Worm (Caenorhabditis elegans) whole organism, early embryonic: ENCODE results near the gene pap-2.

ENCODE experiments used
- B0310.2 ChIP-seq: sonication (generic microtip); optimal IDR thresholded peaks from 2 replicates; lab custom pipeline; 2016; ENCODE audit warnings: mild to moderate bottlenecking, missing genetic modification characterization, missing compliant biosample characterization
- F13C5.2 ChIP-seq: sonication (generic microtip); optimal IDR thresholded peaks from 2 replicates; lab custom pipeline; 2017; ENCODE audit warnings: mild to moderate bottlenecking, missing genetic modification characterization, inconsistent platforms, missing compliant biosample characterization
- aly-1 ChIP-seq: sonication (generic microtip); optimal IDR thresholded peaks from 2 replicates; lab custom pipeline; 2016; ENCODE audit warnings: missing genetic modification characterization, missing compliant biosample characterization
- ama-1 ChIP-seq: fragments of 150-350 bp; optimal IDR thresholded peaks from 2 replicates; lab custom pipeline; 2014
- ceh-13 ChIP-seq: fragments of 200-800 bp; sonication (Bioruptor generic); optimal IDR thresholded peaks from 2 replicates; lab custom pipeline; 2018; ENCODE audit warnings: mild to moderate bottlenecking, missing genetic modification characterization, missing compliant biosample characterization
- ceh-36 ChIP-seq: sonication (generic microtip); optimal IDR thresholded peaks from 2 replicates; lab custom pipeline; 2016; ENCODE audit warnings: missing genetic modification characterization, inconsistent platforms, missing compliant biosample characterization
- ets-7 ChIP-seq: sonication (generic microtip); optimal IDR thresholded peaks from 2 replicates; lab custom pipeline; 2016; ENCODE audit warnings: missing genotype, missing genetic modification characterization, missing compliant biosample characterization
- flt-1 ChIP-seq: fragments of 200-800 bp; sonication (Bioruptor generic); IDR thresholded peaks from 2 replicates; pipeline ENCODE4 v1.3.6; 2022; ENCODE audit warnings: missing genetic modification characterization, missing compliant biosample characterization
- hmbx-1 ChIP-seq: sonication (generic microtip); optimal IDR thresholded peaks from 2 replicates; lab custom pipeline; 2016; ENCODE audit warnings: mild to moderate bottlenecking, missing genetic modification characterization, missing compliant biosample characterization
- hmg-4 ChIP-seq: fragments of 200-800 bp; sonication (Bioruptor generic); optimal IDR thresholded peaks from 2 replicates; lab custom pipeline; 2018; ENCODE audit warnings: mild to moderate bottlenecking, missing genetic modification characterization, missing compliant biosample characterization
- hnd-1 ChIP-seq: sonication (generic microtip); optimal IDR thresholded peaks from 2 replicates; lab custom pipeline; 2016; ENCODE audit warnings: missing genetic modification characterization, missing compliant biosample characterization
- pes-1 ChIP-seq: fragments of 200-800 bp; sonication (Bioruptor generic); IDR thresholded peaks from 2 replicates; pipeline ENCODE4 v1.3.6; 2022; ENCODE audit warnings: missing genetic modification reagents, missing genetic modification characterization, missing compliant biosample characterization
- scrt-1 ChIP-seq: fragments of 200-800 bp; sonication (Bioruptor generic); IDR thresholded peaks from 2 replicates; pipeline ENCODE4 v1.3.6; 2022; ENCODE audit warnings: missing genetic modification characterization, missing compliant biosample characterization
- sea-1 ChIP-seq: fragments of 200-800 bp; sonication (Bioruptor generic); conservative IDR thresholded peaks from 2 replicates; pipeline ENCODE4 v1.3.6; 2022; ENCODE audit warnings: missing genetic modification characterization, missing compliant biosample characterization
- tbx-11 ChIP-seq: fragments of 200-800 bp; sonication (Bioruptor generic); IDR thresholded peaks from 2 replicates; pipeline ENCODE4 v1.3.6; 2022; ENCODE audit warnings: missing genetic modification characterization, missing compliant biosample characterization
- tbx-37 ChIP-seq: fragments of 200-800 bp; sonication (Bioruptor generic); conservative IDR thresholded peaks from 2 replicates; pipeline ENCODE4 v1.3.6; 2022; ENCODE audit warnings: missing genetic modification reagents, missing genetic modification characterization, missing compliant biosample characterization
- tra-4 ChIP-seq: sonication (generic microtip); optimal IDR thresholded peaks from 2 replicates; lab custom pipeline; 2017; ENCODE audit warnings: missing genetic modification characterization, missing compliant biosample characterization

Gene pap-2

ce11 chrII:9609296-9609695 is at the start of gene pap-2:
pap-2 (minus strand) TSS chrII:9609396.
- no peak for TF ChIP-seq tbx-37 (GFP tag; lab: Robert Waterston, UW)
- no peak for TF ChIP-seq pes-1 (GFP tag; lab: Robert Waterston, UW)
- TF ChIP-seq hmg-4, result no peak
- no peak for TF ChIP-seq F13C5.2
- TF ChIP-seq B0310.2, result no peak
- no peak for TF ChIP-seq aly-1 (tag; lab: Kevin White, UChicago)
- no peak for TF ChIP-seq scrt-1 (GFP tag; lab: Robert Waterston, UW)
- TF ChIP-seq hmbx-1 (tag; lab: Kevin White, UChicago), result no peak
- TF ChIP-seq flt-1, result no peak
- TF ChIP-seq tbx-11 (GFP tag; lab: Robert Waterston, UW), result no peak
- no peak for TF ChIP-seq tra-4 (tag; lab: Kevin White, UChicago)
- TF ChIP-seq ceh-36, result no peak
- TF ChIP-seq ets-7 (tag; lab: Kevin White, UChicago), result no peak

DNA sequence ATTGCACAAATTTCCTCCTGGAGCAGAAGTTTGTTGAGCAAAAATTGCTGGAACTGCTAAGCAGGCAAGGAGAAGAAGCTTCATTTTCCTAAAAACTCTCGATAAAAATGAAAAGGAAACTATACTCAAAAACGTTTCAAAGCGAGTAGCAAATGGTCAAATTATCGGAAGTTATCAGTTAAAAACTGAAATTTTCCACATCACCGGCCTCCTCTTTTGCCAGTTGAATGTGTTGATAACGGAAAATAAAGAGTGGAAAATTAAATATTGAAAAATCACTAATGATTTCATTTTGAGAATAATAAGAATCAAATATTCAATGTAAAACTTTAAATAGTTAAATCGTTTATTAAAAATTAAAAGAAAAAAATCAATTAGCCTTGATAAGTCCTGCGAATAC is 49.7 kb upstream of the pap-2 start, which contains the start of gene ZK1320.2:
ZK1320.2 (minus strand) TSS at position 88 of the 400 bp plus-strand sequence.
- no peak for TF ChIP-seq sea-1
- no peak for TF ChIP-seq ets-7 (tag; lab: Kevin White, UChicago)
- TF ChIP-seq flt-1, result no peak
- no peak for TF ChIP-seq scrt-1 (GFP tag; lab: Robert Waterston, UW)
- no peak for TF ChIP-seq ama-1 (lab: Kevin White, UChicago)
- TF ChIP-seq tbx-37 (GFP tag; lab: Robert Waterston, UW), result no peak

DNA sequence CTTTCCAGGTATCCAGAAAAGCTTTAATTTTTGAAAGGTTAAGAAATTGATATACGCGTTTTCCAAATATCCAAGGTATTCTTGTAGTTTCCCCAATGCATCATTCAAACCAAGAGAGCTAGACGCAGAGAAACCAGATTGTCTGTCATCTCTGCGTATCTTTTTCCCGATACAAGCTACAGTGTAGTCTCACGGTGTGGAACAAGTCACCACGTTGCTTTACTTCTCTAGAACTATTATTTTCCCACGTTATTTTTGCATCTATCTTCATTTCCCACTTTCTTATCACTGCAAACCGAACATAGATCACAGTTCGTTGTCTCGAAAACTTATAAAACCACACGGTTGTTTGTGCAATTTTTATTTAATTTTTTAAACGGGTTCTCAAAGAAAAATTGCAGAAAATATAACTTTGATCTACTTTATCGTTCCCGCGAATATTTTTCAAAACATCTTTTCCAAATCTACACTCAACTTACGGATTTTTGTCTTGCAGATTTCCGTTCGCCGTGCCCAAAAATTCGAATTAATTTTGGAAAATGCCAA is 47.1 kb upstream of the pap-2 start, which contains the start of gene gstk-1:
gstk-1 (plus strand) TSS at position 496 of the 546 bp plus-strand sequence.
- TF ChIP-seq ceh-13 (GFP tag; lab: Kevin White, UChicago) (no peak), tbx-37 (GFP tag; lab: Robert Waterston, UW) (no peak), tbx-11 (GFP tag; lab: Robert Waterston, UW) (no peak), F13C5.2 (no peak), ets-7 (tag; lab: Kevin White, UChicago) (no peak), tra-4 (tag; lab: Kevin White, UChicago) (no peak), aly-1 (tag; lab: Kevin White, UChicago) (no peak), sea-1 (no peak), ama-1 (lab: Kevin White, UChicago) (no peak), hmbx-1 (tag; lab: Kevin White, UChicago) (no peak), ceh-36 (no peak), flt-1 (no peak), B0310.2 (no peak), hmg-4 (no peak)

DNA sequence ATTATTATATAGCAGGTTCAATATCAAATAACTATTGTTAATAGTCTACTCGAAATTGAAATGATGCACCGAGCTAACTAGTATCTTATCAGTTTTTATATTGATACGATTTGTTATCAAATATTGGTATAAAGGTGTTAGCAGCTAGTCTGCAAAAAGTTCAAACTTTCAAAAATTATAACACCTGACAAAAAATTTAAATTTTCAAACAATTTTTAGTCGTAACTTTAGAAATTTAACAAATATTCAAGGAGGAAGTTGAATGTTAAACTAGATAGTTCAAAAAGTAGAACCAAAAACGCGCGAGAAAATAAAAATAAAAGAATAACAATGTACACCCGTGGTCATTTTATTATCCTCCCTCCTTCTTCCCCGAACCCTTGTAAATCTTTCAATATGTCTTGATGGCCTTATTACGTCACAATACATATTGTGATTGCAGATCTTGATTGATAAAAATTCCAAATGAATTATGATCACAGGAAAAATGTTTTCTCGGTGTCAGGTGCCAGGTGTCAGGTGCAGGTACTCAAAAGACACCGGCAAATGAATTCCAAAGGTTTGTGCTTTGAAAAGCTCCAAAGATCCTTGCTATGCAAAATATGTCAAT is 46.4 kb upstream of the pap-2 start, which contains the start of gene ZK1307.1:
ZK1307.1 (minus strand) TSS at position 51 of the 610 bp plus-strand sequence.
- TF ChIP-seq scrt-1 (GFP tag; lab: Robert Waterston, UW) (no peak), B0310.2 (no peak), tra-4 (tag; lab: Kevin White, UChicago) (no peak), aly-1 (tag; lab: Kevin White, UChicago) (no peak), tbx-37 (GFP tag; lab: Robert Waterston, UW) (no peak), tbx-11 (GFP tag; lab: Robert Waterston, UW) (no peak), pes-1 (GFP tag; lab: Robert Waterston, UW) (no peak)

- TF ChIP-seq tra-4 (tag; lab: Kevin White, UChicago) (no peak), ceh-36 (no peak), B0310.2 (no peak), scrt-1 (GFP tag; lab: Robert Waterston, UW) (no peak), hnd-1 (no peak), pes-1 (GFP tag; lab: Robert Waterston, UW) (no peak), hmbx-1 (tag; lab: Kevin White, UChicago) (no peak), flt-1 (no peak)
These were observed 44.5 kb upstream of the pap-2 start, which contains the start of gene ZK1307.2 for ce11 chrII:9653679-9654078. ZK1307.2 (minus strand) TSS chrII:9653952.

DNA sequence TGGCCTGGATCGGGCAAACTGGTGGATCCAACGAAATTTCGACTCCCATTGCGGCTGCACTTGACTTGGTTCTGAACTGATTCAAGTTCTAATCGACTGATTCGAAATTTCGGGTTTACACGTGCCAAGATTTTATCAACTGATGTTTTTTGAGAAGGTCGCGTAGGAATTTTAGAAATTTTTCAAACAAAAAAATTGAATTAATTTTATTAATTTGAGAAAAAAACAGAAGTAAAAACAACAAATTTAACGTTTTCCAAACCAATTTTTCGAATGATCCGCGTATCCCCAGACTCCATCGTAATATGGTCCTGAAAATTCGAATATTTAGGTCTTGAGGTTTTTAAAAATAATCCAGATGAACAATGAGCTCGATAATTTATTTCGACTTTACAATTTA is 43.7 kb upstream of the pap-2 start, which contains the start of gene ZK1307.3:
ZK1307.3 (minus strand) TSS at position 101 of the 400 bp plus-strand sequence.
- TF ChIP-seq tbx-11 (GFP tag; lab: Robert Waterston, UW), result no peak
- TF ChIP-seq flt-1, result no peak
- no peak for TF ChIP-seq tra-4 (tag; lab: Kevin White, UChicago)
- no peak for TF ChIP-seq tbx-37 (GFP tag; lab: Robert Waterston, UW)
- TF ChIP-seq F13C5.2, result no peak
- TF ChIP-seq aly-1 (tag; lab: Kevin White, UChicago), result no peak
- no peak for TF ChIP-seq sea-1
- TF ChIP-seq ets-7 (tag; lab: Kevin White, UChicago), result no peak
- TF ChIP-seq ceh-36, result no peak
- TF ChIP-seq scrt-1 (GFP tag; lab: Robert Waterston, UW), result no peak
- no peak for TF ChIP-seq hmg-4
- TF ChIP-seq B0310.2, result no peak
- TF ChIP-seq ama-1 (lab: Kevin White, UChicago), result no peak
- no peak for TF ChIP-seq pes-1 (GFP tag; lab: Robert Waterston, UW)
- TF ChIP-seq hnd-1, result no peak
- TF ChIP-seq hmbx-1 (tag; lab: Kevin White, UChicago), result no peak
- no peak for TF ChIP-seq ceh-13 (GFP tag; lab: Kevin White, UChicago)

DNA sequence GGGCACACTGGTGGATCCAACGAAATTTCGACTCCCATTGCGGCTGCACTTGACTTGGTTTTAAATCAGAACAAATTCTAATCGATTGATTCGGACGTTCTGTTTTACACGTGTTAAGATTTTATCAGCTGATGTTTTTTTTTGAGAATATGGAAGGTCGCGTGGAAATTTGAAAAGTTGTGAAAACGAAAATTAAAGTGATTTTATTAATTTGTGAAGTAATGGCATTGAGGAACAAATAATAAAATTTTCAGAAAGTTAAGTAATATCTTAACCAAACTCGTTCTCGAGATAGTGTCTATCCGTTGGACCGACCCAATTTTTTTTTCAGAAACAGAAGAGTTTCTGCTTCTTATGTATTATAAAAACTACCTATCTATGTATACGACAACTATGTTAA is 42.5 kb upstream of the pap-2 start, which contains the start of gene ZK1307.4:
ZK1307.4 (minus strand) TSS at position 101 of the 400 bp plus-strand sequence.
- no peak for TF ChIP-seq sea-1
- TF ChIP-seq tbx-11 (GFP tag; lab: Robert Waterston, UW), result no peak
- no peak for TF ChIP-seq ets-7 (tag; lab: Kevin White, UChicago)

DNA sequence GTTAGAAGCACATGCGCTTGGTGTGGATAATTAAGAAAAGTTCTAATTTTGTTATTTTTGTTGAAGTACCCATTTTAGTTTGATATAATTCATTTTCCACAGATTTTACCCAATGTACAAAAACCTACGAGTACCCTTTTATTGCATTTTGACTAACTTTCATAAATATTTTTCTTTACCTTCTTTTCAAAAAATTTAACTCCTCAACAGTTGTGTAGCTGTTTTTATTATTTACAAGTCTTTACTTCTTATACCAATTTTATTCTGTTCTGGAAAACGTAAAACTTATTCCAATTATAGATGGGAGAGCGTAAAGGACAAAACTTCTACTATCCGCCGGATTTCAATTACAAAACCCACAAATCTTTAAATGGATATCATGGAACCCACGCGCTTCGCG is 40.0 kb upstream of the pap-2 start, which contains the start of gene ZK1307.9:
ZK1307.9 (plus strand) TSS at position 301 of the 400 bp plus-strand sequence.
- TF ChIP-seq F13C5.2 (no peak), tbx-11 (GFP tag; lab: Robert Waterston, UW) (no peak), tra-4 (tag; lab: Kevin White, UChicago) (no peak), flt-1 (no peak), ets-7 (tag; lab: Kevin White, UChicago) (no peak), pes-1 (GFP tag; lab: Robert Waterston, UW) (no peak), hmg-4 (no peak), ama-1 (lab: Kevin White, UChicago) (no peak), aly-1 (tag; lab: Kevin White, UChicago) (no peak), hnd-1 (no peak), tbx-37 (GFP tag; lab: Robert Waterston, UW) (no peak), sea-1 (no peak), scrt-1 (GFP tag; lab: Robert Waterston, UW) (no peak), ceh-13 (GFP tag; lab: Kevin White, UChicago) (no peak), hmbx-1 (tag; lab: Kevin White, UChicago) (no peak), B0310.2 (no peak), ceh-36 (no peak)
